Worm (Caenorhabditis elegans) whole organism, early embryonic: ENCODE data around the gene C04A11.2.

ENCODE experiments used
- ama-1 ChIP-seq: fragments of 150-350 bp; optimal IDR thresholded peaks from 2 replicates; lab custom pipeline; 2014
- ets-7 ChIP-seq: sonication (generic microtip); optimal IDR thresholded peaks from 2 replicates; lab custom pipeline; 2016; ENCODE audit warnings: missing genotype, missing genetic modification characterization, missing compliant biosample characterization
- tbx-37 ChIP-seq: fragments of 200-800 bp; sonication (Bioruptor generic); conservative IDR thresholded peaks from 2 replicates; pipeline ENCODE4 v1.3.6; 2022; ENCODE audit warnings: missing genetic modification reagents, missing genetic modification characterization, missing compliant biosample characterization

DNA sequence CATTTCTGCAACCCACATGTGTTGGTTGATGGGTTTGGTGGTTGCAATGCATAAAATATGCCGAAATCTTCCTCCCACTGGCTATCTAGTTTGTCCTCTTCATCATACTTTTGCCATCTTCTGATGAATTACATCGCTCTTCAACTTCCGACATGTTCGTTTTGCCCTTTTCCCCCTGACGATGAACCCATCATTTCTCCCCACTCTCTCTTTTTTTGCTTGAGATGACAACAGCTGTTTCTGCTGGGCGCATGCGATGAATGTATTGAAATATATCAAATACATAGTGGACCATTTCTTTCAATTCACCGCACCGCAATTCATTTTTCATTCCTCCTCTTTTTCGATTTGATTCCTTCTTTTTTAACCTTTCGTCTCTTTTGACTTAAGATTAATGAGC, 2.3 kb upstream of the C04A11.2 start:
- TF ChIP-seq ama-1 (lab: Kevin White, UChicago) (no peak), tbx-37 (no peak), ets-7 (tag; lab: Kevin White, UChicago) (no peak)
